Worm (Caenorhabditis elegans): ENCODE results near the gene str-240.

DNA sequence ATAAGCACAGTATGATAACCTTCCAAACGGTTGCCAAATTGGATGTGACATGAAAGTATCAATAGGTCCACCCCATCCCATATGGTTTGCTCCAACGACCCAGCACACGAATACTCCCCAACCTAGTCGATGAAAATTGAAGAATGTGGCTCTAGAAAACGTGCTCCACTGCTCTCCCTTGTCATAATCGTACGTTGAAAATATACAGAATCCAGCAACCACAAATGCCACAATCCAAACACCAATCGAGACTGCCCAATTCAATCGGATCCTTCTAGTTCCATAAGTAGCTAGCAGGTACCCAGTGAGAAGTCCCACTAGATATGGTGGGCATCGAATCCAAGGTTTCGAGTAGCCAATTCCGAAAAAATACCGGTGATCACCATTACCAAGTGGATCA lies 17.1 kb upstream of the str-240 start:
- TF ChIP-seq med-1 (GFP tag; optimal IDR thresholded peaks at IDR 0.05; ENCODE audit: insufficient read depth), result no peak
- TF ChIP-seq ztf-23 (GFP tag; IDR thresholded peaks at IDR 0.05), result no peak
- TF ChIP-seq ref-1 (GFP tag; conservative IDR thresholded peaks at IDR 0.05), result no peak

All from whole organism, midembryonic.